Fruit fly (Drosophila melanogaster): ENCODE data around the gene Tsp86D.

Gene Tsp86D

DNA sequence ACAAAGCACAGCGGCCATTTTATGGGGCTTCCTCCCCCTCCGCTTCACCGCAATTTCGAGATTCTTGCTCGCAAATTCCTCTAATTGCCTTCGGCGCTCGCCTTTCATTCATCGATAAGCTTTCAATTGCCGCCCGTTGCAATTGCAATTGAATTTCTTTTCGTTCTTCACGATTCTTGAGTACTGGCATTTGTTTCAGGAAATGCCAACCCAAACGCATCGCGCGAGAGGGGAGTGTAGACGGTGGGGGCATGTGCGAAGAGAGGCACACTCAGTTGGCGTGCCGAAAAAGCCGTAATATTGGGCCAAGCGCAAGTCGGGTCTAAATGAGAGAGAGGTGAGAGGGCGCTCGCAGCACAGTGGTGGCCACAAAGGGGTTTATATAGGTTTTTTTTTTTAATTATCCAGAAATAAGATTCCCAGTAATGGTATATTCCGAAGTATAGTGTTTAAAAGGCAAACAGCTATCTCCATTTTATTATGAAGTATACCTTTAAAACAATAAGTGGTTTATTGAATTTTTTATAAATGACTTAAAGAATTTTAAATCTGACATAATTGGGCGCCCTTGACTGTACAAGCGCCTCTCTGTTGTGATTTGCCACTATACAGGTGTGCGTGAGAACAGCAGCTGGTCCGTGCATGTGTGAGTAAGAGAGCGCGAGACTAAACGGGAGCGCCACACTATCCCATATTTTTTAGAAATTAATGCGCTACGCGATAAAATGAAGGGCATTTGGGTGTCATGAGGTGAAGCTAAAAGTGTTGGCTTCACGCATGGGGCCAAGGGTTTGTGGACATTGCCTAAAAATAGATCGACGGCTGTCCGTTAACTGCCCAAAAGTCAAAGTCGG, 18.2 kb downstream of the Tsp86D start (continued):
- TF ChIP-seq CG18764 (GFP tag; optimal IDR thresholded peaks at IDR 0.05) (peak; percentile 45), CG9876 (GFP tag; optimal IDR thresholded peaks at IDR 0.05) (peak; percentile 25), pho (GFP tag; optimal IDR thresholded peaks at IDR 0.05) (peak; percentile 95), Kr (GFP tag; optimal IDR thresholded peaks at IDR 0.05) (no peak), B-H1 (GFP tag; IDR thresholded peaks at IDR 0.05) (peak; percentile 84), yki (optimal IDR thresholded peaks at IDR 0.05) (peak; percentile 55), CG17612 (GFP tag; IDR thresholded peaks at IDR 0.05) (peak; percentile 30; the same call in 1 of the 2 replicates), Blimp-1 (GFP tag; optimal IDR thresholded peaks at IDR 0.05) (peak; percentile 85), Hmx (GFP tag; optimal IDR thresholded peaks at IDR 0.05) (peak; percentile 84), toy (GFP tag; IDR thresholded peaks at IDR 0.05) (no peak), Fer2 (tag; optimal IDR thresholded peaks at IDR 0.05) (peak; percentile 76), Pdp1 (GFP tag; optimal IDR thresholded peaks at IDR 0.05) (peak; percentile 87 to 89), CG17361 (GFP tag; IDR thresholded peaks at IDR 0.05) (peak; percentile 91), btn (GFP tag; optimal IDR thresholded peaks at IDR 0.05) (peak; percentile 47), Awh (GFP tag; IDR thresholded peaks at IDR 0.05) (peak; percentile 73), CG31441 (GFP tag; IDR thresholded peaks at IDR 0.05) (peak; percentile 93), CG4404 (GFP tag; IDR thresholded peaks at IDR 0.05) (peak; percentile 73), jing (GFP tag; optimal IDR thresholded peaks at IDR 0.05) (peak; percentile 55), Bgb (GFP tag; IDR thresholded peaks at IDR 0.05; ENCODE audit: partially characterized antibody) (peak; percentile 8; the same call in 1 of the 2 replicates), CG10654 (GFP tag; optimal IDR thresholded peaks at IDR 0.05) (peak; percentile 72), bcd (GFP tag; optimal IDR thresholded peaks at IDR 0.05) (peak; percentile 91), CG11560 (tag; IDR thresholded peaks at IDR 0.05) (peak; percentile 75; the same call in 2 of the 3 replicates), HmgD (GFP tag; optimal IDR thresholded peaks at IDR 0.05) (no peak), Drgx (GFP tag; IDR thresholded peaks at IDR 0.05) (peak; percentile 94), stc (GFP tag; IDR thresholded peaks at IDR 0.05) (peak; percentile 90), CG15011 (GFP tag; optimal IDR thresholded peaks at IDR 0.05) (peak; percentile 85), Gug (GFP tag; IDR thresholded peaks at IDR 0.05) (peak; percentile 42; the same call in 3 of the 4 replicates), CG8924 (tag; optimal IDR thresholded peaks at IDR 0.05) (peak; percentile 88), luna (GFP tag; optimal IDR thresholded peaks at IDR 0.05) (peak; percentile 33), CG34376 (GFP tag; optimal IDR thresholded peaks at IDR 0.05) (peak; percentile 94), Bteb2 (GFP tag; optimal IDR thresholded peaks at IDR 0.05) (peak; percentile 88), CG31224 (GFP tag; IDR thresholded peaks at IDR 0.05) (peak; percentile 84), her (GFP tag; optimal IDR thresholded peaks at IDR 0.05) (peak; percentile 81), stwl (tag; optimal IDR thresholded peaks at IDR 0.05) (no peak), Six4 (GFP tag; optimal IDR thresholded peaks at IDR 0.05) (peak; percentile 70), tll (GFP tag; optimal IDR thresholded peaks at IDR 0.05) (no peak), trh (GFP tag; optimal IDR thresholded peaks at IDR 0.05) (peak; percentile 48), Opbp (GFP tag; IDR thresholded peaks at IDR 0.05; ENCODE audit: partially characterized antibody) (no peak), CG7987 (GFP tag; optimal IDR thresholded peaks at IDR 0.05) (peak; percentile 12), MESR4 (GFP tag; optimal IDR thresholded peaks at IDR 0.05) (no peak), CG16815 (GFP tag; optimal IDR thresholded peaks at IDR 0.05) (peak; percentile 85), Sin3A (optimal IDR thresholded peaks at IDR 0.05) (no peak), Dip3 (GFP tag; optimal IDR thresholded peaks at IDR 0.05) (peak; percentile 85), vnd (GFP tag; IDR thresholded peaks at IDR 0.05; ENCODE audit: partially characterized antibody) (no peak), sima (GFP tag; optimal IDR thresholded peaks at IDR 0.05) (peak; percentile 29), CG10543 (GFP tag; optimal IDR thresholded peaks at IDR 0.05) (peak; percentile 95), kah (GFP tag; optimal IDR thresholded peaks at IDR 0.05) (peak; percentile 89), fu2 (GFP tag; optimal IDR thresholded peaks at IDR 0.05) (peak; percentile 87), Optix (GFP tag; IDR thresholded peaks at IDR 0.05) (peak; percentile 58; the same call in 1 of the 3 replicates), CG9609 (GFP tag; optimal IDR thresholded peaks at IDR 0.05) (peak; percentile 70)

Measured in whole organism, embryonic.